Fruit fly (Drosophila melanogaster) whole organism, embryonic: ENCODE results near the gene CG8526.
A peak's percentile ranks its signal among the peaks of the same experiment; 100 is the strongest.

Source experiments
- CG10147 ChIP-seq: fragments of 200-800 bp; sonication (Bioruptor generic); optimal IDR thresholded peaks from 2 replicates; lab custom pipeline; 2019; ENCODE audit warnings: missing biosample characterization, mild to moderate bottlenecking, missing genetic modification characterization, moderate library complexity
- CG10462 ChIP-seq: fragments of 200-800 bp; sonication (Bioruptor generic); optimal IDR thresholded peaks from 2 replicates; lab custom pipeline; 2016; ENCODE audit warnings: missing biosample characterization, missing genetic modification characterization
- CG13894 ChIP-seq: fragments of 200-800 bp; sonication (Bioruptor generic); optimal IDR thresholded peaks from 3 replicates; lab custom pipeline; 2018; ENCODE audit warnings: missing biosample characterization, mild to moderate bottlenecking, missing genetic modification characterization, moderate library complexity
- CG2678 ChIP-seq: fragments of 200-800 bp; sonication (Bioruptor generic); optimal IDR thresholded peaks from 3 replicates; lab custom pipeline; 2019; ENCODE audit warnings: missing biosample characterization, mild to moderate bottlenecking, missing genetic modification characterization, moderate library complexity
- CG6683 ChIP-seq: fragments of 200-800 bp; sonication (Bioruptor generic); optimal IDR thresholded peaks from 2 replicates; lab custom pipeline; 2017; ENCODE audit warnings: missing biosample characterization, mild to moderate bottlenecking, missing genetic modification characterization, missing genetic modification reagents
- CG8290 ChIP-seq, 3 experiments: fragments of 200-800 bp; sonication (Bioruptor generic); optimal IDR thresholded peaks; 2 replicates each; lab custom pipeline; 2016 to 2019; ENCODE audit warnings: missing biosample characterization in 3 of 3, missing genetic modification characterization in 3 of 3, mild to moderate bottlenecking in 2 of 3, moderate library complexity in 1 of 3
- D19B ChIP-seq: fragments of 200-800 bp; sonication (Bioruptor generic); optimal IDR thresholded peaks from 2 replicates; lab custom pipeline; 2017; ENCODE audit warnings: missing biosample characterization, mild to moderate bottlenecking, missing genetic modification characterization
- Fer1 ChIP-seq: fragments of 200-800 bp; sonication (Bioruptor generic); optimal IDR thresholded peaks from 2 replicates; lab custom pipeline; 2017; ENCODE audit warnings: missing biosample characterization, mild to moderate bottlenecking, missing genetic modification characterization
- Hand ChIP-seq: fragments of 200-800 bp; sonication (Bioruptor generic); optimal IDR thresholded peaks from 2 replicates; lab custom pipeline; 2017; ENCODE audit warnings: mild to moderate bottlenecking, missing biosample characterization, missing genetic modification reagents, missing genetic modification characterization
- HmgD ChIP-seq: fragments of 200-800 bp; sonication (Bioruptor generic); optimal IDR thresholded peaks from 3 replicates; lab custom pipeline; 2016; ENCODE audit warnings: missing biosample characterization, missing genetic modification characterization
- Hr51 ChIP-seq, 2 experiments: fragments of 200-800 bp; sonication (Bioruptor generic); optimal IDR thresholded peaks; 2 replicates in 1 of 2; 3 replicates in 1 of 2; lab custom pipeline; 2016 to 2018; ENCODE audit warnings: missing biosample characterization in 2 of 2, missing genetic modification characterization in 2 of 2, mild to moderate bottlenecking in 1 of 2, moderate library complexity in 1 of 2
- Xrp1 ChIP-seq: fragments of 200-800 bp; sonication (Bioruptor generic); IDR thresholded peaks from 2 replicates; pipeline ENCODE4 v1.3.6; 2022; ENCODE audit warnings: missing biosample characterization, missing genetic modification characterization
- cwo ChIP-seq: fragments of 200-800 bp; sonication (Bioruptor generic); optimal IDR thresholded peaks from 3 replicates; lab custom pipeline; 2017; ENCODE audit warnings: missing biosample characterization, missing genetic modification characterization, mild to moderate bottlenecking, moderate library complexity, missing genetic modification reagents
- gce ChIP-seq: fragments of 200-800 bp; sonication (Bioruptor generic); IDR thresholded peaks from 3 replicates; pipeline ENCODE4 v1.3.6; 2022; ENCODE audit warnings: missing biosample characterization, missing genetic modification characterization
- pan ChIP-seq, 4 experiments: fragments of >200 bp in 3 of 4; fragments of 200-800 bp in 1 of 4; sonication (Bioruptor generic) in 1 of 4; optimal IDR thresholded peaks in 3 of 4; IDR thresholded peaks in 1 of 4; 2 replicates each; pipeline versions ENCODE4 v1.3.6 to Lab custom; 2017 to 2022; ENCODE audit warnings: missing biosample characterization in 2 of 4, missing genetic modification characterization in 2 of 4, mixed read lengths in 1 of 4

CG8526 gene

dm6 chr3R:9851653-9852052 lies 50.6 kb downstream of the CG8526 start (continued):
- TF ChIP-seq pan (optimal IDR thresholded peaks at IDR 0.05; lab: Kevin White, UChicago), result no peak
- no peak for TF ChIP-seq pan (GFP tag; optimal IDR thresholded peaks at IDR 0.05 in 1 of 2, IDR thresholded peaks at IDR 0.05 in 1 of 2)
- no peak for TF ChIP-seq CG8290 (GFP tag; optimal IDR thresholded peaks at IDR 0.05; lab: Kevin White, UChicago)
- TF ChIP-seq CG8290 (tag; optimal IDR thresholded peaks at IDR 0.05; lab: Kevin White, UChicago), result peak in 1 of 2 experiments; percentile 10
- TF ChIP-seq CG6683 (GFP tag; lab: Kevin White, UChicago), result no peak
- TF ChIP-seq CG13894, result peak; percentile 22
- peak in 1 of 2 experiments; percentile 20 for TF ChIP-seq Hr51 (GFP tag; optimal IDR thresholded peaks at IDR 0.05; lab: Kevin White, UChicago)
- peak; percentile 8 for TF ChIP-seq Fer1 (GFP tag; lab: Kevin White, UChicago)
- peak; percentile 11 for TF ChIP-seq Hand (GFP tag; lab: Kevin White, UChicago)
- no peak for TF ChIP-seq HmgD (GFP tag; lab: Kevin White, UChicago)
- no peak for TF ChIP-seq Xrp1 (GFP tag; lab: Robert Waterston, UW)
- TF ChIP-seq CG10147 (GFP tag; lab: Kevin White, UChicago), result peak; percentile 10
- no peak for TF ChIP-seq gce (GFP tag; lab: Robert Waterston, UW)
- TF ChIP-seq CG10462 (GFP tag; lab: Kevin White, UChicago), result no peak
- TF ChIP-seq CG2678 (tag; lab: Kevin White, UChicago), result peak; percentile 15
- TF ChIP-seq D19B (GFP tag; lab: Kevin White, UChicago), result peak; percentile 25
- peak; percentile 19 for TF ChIP-seq cwo (GFP tag; lab: Kevin White, UChicago)
